Fruit fly (Drosophila melanogaster): ENCODE results near the gene CG13314.
A peak's percentile ranks its signal among the peaks of the same experiment; 100 is the strongest.

CG13314 gene

dm6 chr3L:8966324-8967011 lies 15.1 kb upstream of the CG13314 start, which contains the start of the genes CG5653 and CG5021:
CG5653 (minus strand) TSS chr3L:8966374.
CG5021 (plus strand) TSS chr3L:8966829.
- TF ChIP-seq CG17801 (GFP tag; optimal IDR thresholded peaks at IDR 0.05; ENCODE audit: partially characterized antibody), result no peak

dm6 chr3L:8968437-8968836 lies 13.2 kb upstream of the CG13314 start, which contains the start of gene CG5026:
CG5026 (plus strand) TSS chr3L:8968528.
- peak; percentile 28 for TF ChIP-seq CG17801 (GFP tag; optimal IDR thresholded peaks at IDR 0.05; ENCODE audit: partially characterized antibody)

dm6 chr3L:8974478-8975477 lies 6.8 kb upstream of the CG13314 start, which contains the start of the genes pix and Srp68:
pix (minus strand) TSS chr3L:8974765.
Srp68 (plus strand) TSS chr3L:8975046.
- peak; percentile 51 for TF ChIP-seq CG17801 (GFP tag; optimal IDR thresholded peaks at IDR 0.05; ENCODE audit: partially characterized antibody)

dm6 chr3L:8978678-8979413 lies 2.7 kb upstream of the CG13314 start:
- TF ChIP-seq CG17801 (GFP tag; optimal IDR thresholded peaks at IDR 0.05; ENCODE audit: partially characterized antibody), result no peak

dm6 chr3L:8979780-8980179 lies 1.8 kb upstream of the CG13314 start, which contains the start of gene CG5644:
CG5644 (minus strand) TSS chr3L:8979880.
- no peak for TF ChIP-seq CG17801 (GFP tag; optimal IDR thresholded peaks at IDR 0.05; ENCODE audit: partially characterized antibody)

dm6 chr3L:8982044-8982443 lies 449 bp downstream of the CG13314 start:
- TF ChIP-seq CG17801 (GFP tag; optimal IDR thresholded peaks at IDR 0.05; ENCODE audit: partially characterized antibody), result no peak

dm6 chr3L:8985132-8985847 lies 3.7 kb downstream of the CG13314 start:
- TF ChIP-seq CG17801 (GFP tag; optimal IDR thresholded peaks at IDR 0.05; ENCODE audit: partially characterized antibody), result no peak

- peak; percentile 38 for TF ChIP-seq CG17801 (GFP tag; optimal IDR thresholded peaks at IDR 0.05; ENCODE audit: partially characterized antibody)
Measured at dm6 chr3L:8985848-8986320, 4.3 kb downstream of the CG13314 start, which contains the start of gene Galk. Galk (minus strand) TSS chr3L:8986091.

dm6 chr3L:8986582-8986981 lies 5.0 kb downstream of the CG13314 start, which contains the start of gene CG5068:
CG5068 (plus strand) TSS chr3L:8986710.
- TF ChIP-seq CG17801 (GFP tag; optimal IDR thresholded peaks at IDR 0.05; ENCODE audit: partially characterized antibody), result no peak

- TF ChIP-seq CG17801 (GFP tag; optimal IDR thresholded peaks at IDR 0.05; ENCODE audit: partially characterized antibody), result no peak
Measured at dm6 chr3L:8990128-8990527, 8.5 kb downstream of the CG13314 start, which contains the start of gene CG5280. CG5280 (minus strand) TSS chr3L:8990228.

- TF ChIP-seq CG17801 (GFP tag; optimal IDR thresholded peaks at IDR 0.05; ENCODE audit: partially characterized antibody), result peak; percentile 97
Measured at dm6 chr3L:8996173-8996767, 14.7 kb downstream of the CG13314 start.

- no peak for TF ChIP-seq CG17801 (GFP tag; optimal IDR thresholded peaks at IDR 0.05; ENCODE audit: partially characterized antibody)
Measured at dm6 chr3L:8996899-8997685, 15.5 kb downstream of the CG13314 start.
